Fruit fly (Drosophila melanogaster) whole organism, embryonic: ENCODE measurements around the gene CG42656.

Experiments
- Bgb ChIP-seq: fragments of 200-800 bp; sonication (Bioruptor generic); IDR thresholded peaks from 2 replicates; pipeline ENCODE4 v1.3.6; 2022; ENCODE audit warnings: missing biosample characterization, missing genetic modification characterization; ENCODE audit not compliant: partially characterized antibody
- CG11398 ChIP-seq: fragments of 200-800 bp; sonication (Bioruptor generic); optimal IDR thresholded peaks from 2 replicates; lab custom pipeline; 2016; ENCODE audit warnings: missing biosample characterization, missing genetic modification characterization
- CG12769 ChIP-seq: fragments of 200-800 bp; sonication (Bioruptor generic); optimal IDR thresholded peaks from 2 replicates; lab custom pipeline; 2019; ENCODE audit warnings: missing biosample characterization, mild to moderate bottlenecking, missing genetic modification characterization, moderate library complexity
- CG13424 ChIP-seq: fragments of 200-800 bp; sonication (Bioruptor generic); optimal IDR thresholded peaks from 2 replicates; lab custom pipeline; 2019; ENCODE audit warnings: missing biosample characterization, mild to moderate bottlenecking, missing genetic modification characterization, moderate library complexity
- CG13775 ChIP-seq: fragments of 200-800 bp; sonication (Bioruptor generic); optimal IDR thresholded peaks from 3 replicates; lab custom pipeline; 2017; ENCODE audit warnings: missing biosample characterization, mild to moderate bottlenecking, missing genetic modification characterization
- CG14667 ChIP-seq: fragments of 200-800 bp; sonication (Bioruptor generic); IDR thresholded peaks from 2 replicates; pipeline ENCODE4 v1.3.6; 2022; ENCODE audit warnings: missing biosample characterization, missing genetic modification characterization
- CG15011 ChIP-seq: fragments of 200-800 bp; sonication (Bioruptor generic); optimal IDR thresholded peaks from 3 replicates; lab custom pipeline; 2018; ENCODE audit warnings: missing biosample characterization, mild to moderate bottlenecking, missing genetic modification characterization
- CG15269 ChIP-seq: fragments of 200-800 bp; sonication (Bioruptor generic); optimal IDR thresholded peaks from 2 replicates; lab custom pipeline; 2018; ENCODE audit warnings: missing biosample characterization, mild to moderate bottlenecking, missing genetic modification characterization, moderate library complexity
- CG15514 ChIP-seq: fragments of 200-800 bp; sonication (Bioruptor generic); optimal IDR thresholded peaks from 3 replicates; lab custom pipeline; 2017; ENCODE audit warnings: missing biosample characterization, missing genetic modification characterization, mild to moderate bottlenecking, moderate library complexity, missing genetic modification reagents
- CG1603 ChIP-seq: fragments of 200-800 bp; sonication (Bioruptor generic); optimal IDR thresholded peaks from 2 replicates; lab custom pipeline; 2019; ENCODE audit warnings: missing biosample characterization, mild to moderate bottlenecking, missing genetic modification characterization, moderate library complexity
- CG16815 ChIP-seq: fragments of 200-800 bp; sonication (Bioruptor generic); optimal IDR thresholded peaks from 3 replicates; lab custom pipeline; 2017; ENCODE audit warnings: missing biosample characterization, mild to moderate bottlenecking, missing genetic modification characterization
- CG17186 ChIP-seq: fragments of 200-800 bp; sonication (Bioruptor generic); optimal IDR thresholded peaks from 3 replicates; lab custom pipeline; 2017; ENCODE audit warnings: missing biosample characterization, missing genetic modification reagents, missing genetic modification characterization
- CG17361 ChIP-seq: fragments of 200-800 bp; sonication (Bioruptor generic); IDR thresholded peaks from 3 replicates; pipeline ENCODE4 v1.3.6; 2022; ENCODE audit warnings: missing biosample characterization, missing genetic modification characterization
- CG2889 ChIP-seq: fragments of 200-800 bp; sonication (Bioruptor generic); IDR thresholded peaks from 3 replicates; pipeline ENCODE4 v1.3.6; 2022; ENCODE audit warnings: missing biosample characterization, missing genetic modification characterization
- CG3281 ChIP-seq: fragments of 200-800 bp; sonication (Bioruptor generic); optimal IDR thresholded peaks from 3 replicates; lab custom pipeline; 2017; ENCODE audit warnings: missing biosample characterization, mild to moderate bottlenecking, missing genetic modification characterization
- CG3407 ChIP-seq: fragments of 200-800 bp; sonication (Bioruptor generic); optimal IDR thresholded peaks from 2 replicates; lab custom pipeline; 2018; ENCODE audit warnings: missing biosample characterization, mild to moderate bottlenecking, missing genetic modification characterization
- CG6175 ChIP-seq: fragments of 200-800 bp; sonication (Bioruptor generic); IDR thresholded peaks from 3 replicates; pipeline ENCODE4 v1.3.6; 2022; ENCODE audit warnings: missing biosample characterization, missing genetic modification characterization
- CG6654 ChIP-seq: fragments of 200-800 bp; sonication (Bioruptor generic); optimal IDR thresholded peaks from 2 replicates; lab custom pipeline; 2017; ENCODE audit warnings: missing biosample characterization, mild to moderate bottlenecking, missing genetic modification characterization
- CG7928 ChIP-seq: fragments of 200-800 bp; sonication (Bioruptor generic); optimal IDR thresholded peaks from 2 replicates; lab custom pipeline; 2017; ENCODE audit warnings: missing biosample characterization, mild to moderate bottlenecking, missing genetic modification characterization
- CG8359 ChIP-seq: fragments of 200-800 bp; sonication (Bioruptor generic); optimal IDR thresholded peaks from 2 replicates; lab custom pipeline; 2017; ENCODE audit warnings: missing biosample characterization, mild to moderate bottlenecking, missing genetic modification characterization, borderline replicate concordance
- CG9727 ChIP-seq: fragments of 200-800 bp; sonication (Bioruptor generic); optimal IDR thresholded peaks from 3 replicates; lab custom pipeline; 2017; ENCODE audit warnings: missing biosample characterization, mild to moderate bottlenecking, missing genetic modification characterization
- CTCF ChIP-seq: fragments of 200-800 bp; sonication (Bioruptor generic); optimal IDR thresholded peaks from 2 replicates; lab custom pipeline; 2017; ENCODE audit warnings: missing biosample characterization, mild to moderate bottlenecking, missing genetic modification characterization, moderate library complexity
- Chrac-16 ChIP-seq: fragments of 200-800 bp; sonication (Bioruptor generic); optimal IDR thresholded peaks from 3 replicates; lab custom pipeline; 2016; ENCODE audit warnings: missing biosample characterization, missing genetic modification characterization
- Doc3 ChIP-seq: fragments of 200-800 bp; sonication (Bioruptor generic); IDR thresholded peaks from 3 replicates; pipeline ENCODE4 v1.3.6; 2022; ENCODE audit warnings: missing biosample characterization, missing genetic modification characterization; ENCODE audit not compliant: partially characterized antibody
- Fer2 ChIP-seq: fragments of 200-800 bp; sonication (Bioruptor generic); optimal IDR thresholded peaks from 2 replicates; lab custom pipeline; 2018; ENCODE audit warnings: missing biosample characterization, mild to moderate bottlenecking, missing genetic modification characterization, moderate library complexity
- Hand ChIP-seq: fragments of 200-800 bp; sonication (Bioruptor generic); optimal IDR thresholded peaks from 2 replicates; lab custom pipeline; 2017; ENCODE audit warnings: mild to moderate bottlenecking, missing biosample characterization, missing genetic modification reagents, missing genetic modification characterization
- NFAT ChIP-seq: fragments of 200-800 bp; sonication (Bioruptor generic); IDR thresholded peaks from 2 replicates; pipeline ENCODE4 v1.3.6; 2022; ENCODE audit warnings: missing biosample characterization, missing genetic modification characterization
- Nf-YC ChIP-seq: fragments of 200-800 bp; optimal IDR thresholded peaks from 3 replicates; lab custom pipeline; 2019; ENCODE audit warnings: missing biosample characterization, mild to moderate bottlenecking, missing genetic modification characterization, moderate library complexity
- ab ChIP-seq: fragments of 200-800 bp; sonication (Bioruptor generic); optimal IDR thresholded peaks from 2 replicates; lab custom pipeline; 2016; ENCODE audit warnings: missing biosample characterization, missing genetic modification characterization
- ara ChIP-seq: fragments of 200-800 bp; sonication (Bioruptor generic); IDR thresholded peaks from 2 replicates; pipeline ENCODE4 v1.3.6; 2022; ENCODE audit warnings: missing biosample characterization, missing genetic modification characterization
- dimm ChIP-seq: fragments of 200-800 bp; sonication (Bioruptor generic); IDR thresholded peaks from 2 replicates; pipeline ENCODE4 v1.3.6; 2022; ENCODE audit warnings: missing biosample characterization, missing genetic modification characterization
- disco-r ChIP-seq: fragments of 200-800 bp; sonication (Bioruptor generic); optimal IDR thresholded peaks from 2 replicates; lab custom pipeline; 2016; ENCODE audit warnings: missing biosample characterization, missing genetic modification characterization
- kni ChIP-seq: fragments of 200-800 bp; sonication (Bioruptor generic); optimal IDR thresholded peaks from 3 replicates; lab custom pipeline; 2017; ENCODE audit warnings: mild to moderate bottlenecking, missing biosample characterization, missing genetic modification reagents, missing genetic modification characterization
- knrl ChIP-seq: fragments of 200-800 bp; sonication (Bioruptor generic); IDR thresholded peaks from 3 replicates; pipeline ENCODE4 v1.3.6; 2022; ENCODE audit warnings: missing biosample characterization, missing genetic modification characterization; ENCODE audit not compliant: partially characterized antibody
- nom ChIP-seq: fragments of 200-800 bp; sonication (Bioruptor generic); optimal IDR thresholded peaks from 2 replicates; lab custom pipeline; 2017; ENCODE audit warnings: missing biosample characterization, missing genetic modification characterization, mild to moderate bottlenecking, moderate library complexity, missing genetic modification reagents
- pan ChIP-seq, 4 experiments: fragments of >200 bp in 3 of 4; fragments of 200-800 bp in 1 of 4; sonication (Bioruptor generic) in 1 of 4; optimal IDR thresholded peaks in 3 of 4; IDR thresholded peaks in 1 of 4; 2 replicates each; pipeline versions ENCODE4 v1.3.6 to Lab custom; 2017 to 2022; ENCODE audit warnings: missing biosample characterization in 2 of 4, missing genetic modification characterization in 2 of 4, mixed read lengths in 1 of 4
- phol ChIP-seq: fragments of 200-800 bp; sonication (Bioruptor generic); optimal IDR thresholded peaks from 3 replicates; lab custom pipeline; 2018; ENCODE audit warnings: missing biosample characterization, mild to moderate bottlenecking, missing genetic modification characterization, moderate library complexity
- prd ChIP-seq, 3 experiments: fragments of >200 bp in 2 of 3; fragments of 200-800 bp in 1 of 3; sonication (Bioruptor generic) in 1 of 3; optimal IDR thresholded peaks in 2 of 3; IDR thresholded peaks in 1 of 3; 2 replicates in 2 of 3; 3 replicates in 1 of 3; pipeline versions ENCODE4 v1.3.6 to Lab custom; 2017 to 2022; ENCODE audit warnings: missing biosample characterization in 1 of 3, missing genetic modification characterization in 1 of 3
- ro ChIP-seq: fragments of 200-800 bp; sonication (Bioruptor generic); IDR thresholded peaks from 2 replicates; pipeline ENCODE4 v1.3.6; 2022; ENCODE audit warnings: missing biosample characterization, missing genetic modification characterization
- sc ChIP-seq, 3 experiments: fragments of >200 bp in 2 of 3; fragments of 200-800 bp in 1 of 3; sonication (Bioruptor generic) in 1 of 3; optimal IDR thresholded peaks; 2 replicates in 2 of 3; 3 replicates in 1 of 3; lab custom pipeline; 2017; ENCODE audit warnings: mild to moderate bottlenecking in 1 of 3, missing biosample characterization in 1 of 3, missing genetic modification characterization in 1 of 3, missing genetic modification reagents in 1 of 3
- scrt ChIP-seq: fragments of 200-800 bp; sonication (Bioruptor generic); optimal IDR thresholded peaks from 2 replicates; lab custom pipeline; 2018; ENCODE audit warnings: missing biosample characterization, mild to moderate bottlenecking, missing genetic modification characterization, moderate library complexity
- sd ChIP-seq: fragments of 200-800 bp; sonication (Bioruptor generic); optimal IDR thresholded peaks from 3 replicates; lab custom pipeline; 2018; ENCODE audit warnings: missing biosample characterization, mild to moderate bottlenecking, missing genetic modification characterization, moderate library complexity
- sisA ChIP-seq: fragments of 200-800 bp; sonication (Bioruptor generic); IDR thresholded peaks from 2 replicates; pipeline ENCODE4 v1.3.6; 2022; ENCODE audit warnings: missing biosample characterization, missing genetic modification characterization
- stc ChIP-seq: fragments of 200-800 bp; sonication (Bioruptor generic); IDR thresholded peaks from 2 replicates; pipeline ENCODE4 v1.3.6; 2022; ENCODE audit warnings: missing biosample characterization, missing genetic modification characterization
- tin ChIP-seq: fragments of 200-800 bp; sonication (Bioruptor generic); optimal IDR thresholded peaks from 3 replicates; lab custom pipeline; 2016; ENCODE audit warnings: missing biosample characterization, missing genetic modification characterization
- trem ChIP-seq: fragments of 200-800 bp; optimal IDR thresholded peaks from 3 replicates; lab custom pipeline; 2019; ENCODE audit warnings: missing biosample characterization, mild to moderate bottlenecking, missing genetic modification characterization, moderate library complexity
- ttk ChIP-seq: fragments of 200-800 bp; sonication (Bioruptor generic); IDR thresholded peaks from 2 replicates; pipeline ENCODE4 v2.1.2; 2022; ENCODE audit warnings: missing biosample characterization, missing genetic modification characterization
- tx ChIP-seq: fragments of 200-800 bp; sonication (Bioruptor generic); optimal IDR thresholded peaks from 2 replicates; lab custom pipeline; 2016; ENCODE audit warnings: missing biosample characterization, missing genetic modification characterization
- yki ChIP-seq: fragments of >200 bp; optimal IDR thresholded peaks from 3 replicates; lab custom pipeline; 2018
- z ChIP-seq: fragments of 200-800 bp; sonication (Bioruptor generic); IDR thresholded peaks from 3 replicates; pipeline ENCODE4 v1.3.6; 2022; ENCODE audit warnings: missing biosample characterization, missing genetic modification characterization

CG42656 gene

dm6 chr3R:7500513-7500912, 7.4 kb upstream of the CG42656 start (continued):
- TF ChIP-seq sc (optimal IDR thresholded peaks at IDR 0.05; lab: Kevin White, UChicago): no peak
- no peak for TF ChIP-seq sc (GFP tag; optimal IDR thresholded peaks at IDR 0.05; lab: Kevin White, UChicago)
- no peak for TF ChIP-seq kni
- no peak for TF ChIP-seq Chrac-16 (GFP tag; lab: Kevin White, UChicago)
- no peak for TF ChIP-seq CG17361 (GFP tag; lab: Robert Waterston, UW)
- TF ChIP-seq prd (optimal IDR thresholded peaks at IDR 0.05; lab: Kevin White, UChicago): no peak
- TF ChIP-seq prd (GFP tag; IDR thresholded peaks at IDR 0.05; lab: Robert Waterston, UW): peak; percentile 31; the same call in 2 of the 3 replicates
- TF ChIP-seq CG15011: no peak
- no peak for TF ChIP-seq CG1603 (tag; lab: Kevin White, UChicago)
- TF ChIP-seq CG7928 (GFP tag; lab: Kevin White, UChicago): no peak
- no peak for TF ChIP-seq CG11398 (GFP tag; lab: Kevin White, UChicago)
- no peak for TF ChIP-seq CG17186 (GFP tag; lab: Kevin White, UChicago)
- TF ChIP-seq CTCF (GFP tag; lab: Kevin White, UChicago): no peak
- no peak for TF ChIP-seq knrl
- TF ChIP-seq scrt (GFP tag; lab: Kevin White, UChicago): no peak
- TF ChIP-seq Bgb (GFP tag; lab: Robert Waterston, UW): no peak
- TF ChIP-seq CG13775 (GFP tag; lab: Kevin White, UChicago): no peak
- peak; percentile 53 for TF ChIP-seq CG12769 (tag; lab: Kevin White, UChicago)
- TF ChIP-seq CG6175: no peak
- peak; percentile 14 for TF ChIP-seq CG13424
- TF ChIP-seq sisA (GFP tag; lab: Robert Waterston, UW): no peak
- TF ChIP-seq stc (GFP tag; lab: Robert Waterston, UW): no peak
- TF ChIP-seq CG15269 (tag; lab: Kevin White, UChicago): peak; percentile 27
- TF ChIP-seq dimm (GFP tag; lab: Robert Waterston, UW): no peak
- TF ChIP-seq disco-r (GFP tag; lab: Kevin White, UChicago): no peak
- no peak for TF ChIP-seq ro (GFP tag; lab: Robert Waterston, UW)
- TF ChIP-seq CG16815 (GFP tag; lab: Kevin White, UChicago): no peak
- TF ChIP-seq ara: no peak
- no peak for TF ChIP-seq trem
- TF ChIP-seq ab (GFP tag; lab: Kevin White, UChicago): no peak
- TF ChIP-seq pan (optimal IDR thresholded peaks at IDR 0.05; lab: Kevin White, UChicago): no peak
- peak in 1 of 2 experiments; percentile 32 for TF ChIP-seq pan (GFP tag; optimal IDR thresholded peaks at IDR 0.05 in 1 of 2, IDR thresholded peaks at IDR 0.05 in 1 of 2)
- TF ChIP-seq CG2889 (GFP tag; lab: Robert Waterston, UW): 0 out of 3 replicates have a peak, but pooled peaks have one; percentile 44
- no peak for TF ChIP-seq NFAT (GFP tag; lab: Robert Waterston, UW)
- TF ChIP-seq tin (GFP tag; lab: Kevin White, UChicago): no peak
- no peak for TF ChIP-seq CG6654 (GFP tag; lab: Kevin White, UChicago)
- TF ChIP-seq Fer2 (tag; lab: Kevin White, UChicago): no peak
- TF ChIP-seq nom (GFP tag; lab: Kevin White, UChicago): no peak
- peak; percentile 30 for TF ChIP-seq CG3281 (GFP tag; lab: Kevin White, UChicago)
- TF ChIP-seq z (GFP tag; lab: Robert Waterston, UW): no peak
- TF ChIP-seq tx (GFP tag; lab: Kevin White, UChicago): peak; percentile 15
- TF ChIP-seq phol (tag; lab: Kevin White, UChicago): no peak
- no peak for TF ChIP-seq CG8359 (GFP tag; lab: Kevin White, UChicago)
- no peak for TF ChIP-seq Hand (GFP tag; lab: Kevin White, UChicago)
- TF ChIP-seq Nf-YC (tag; lab: Kevin White, UChicago): no peak
- no peak for TF ChIP-seq CG3407 (GFP tag; lab: Kevin White, UChicago)
- no peak for TF ChIP-seq yki (lab: Kevin White, UChicago)
- TF ChIP-seq CG15514 (GFP tag; lab: Kevin White, UChicago): peak; percentile 16
- TF ChIP-seq CG9727 (GFP tag; lab: Kevin White, UChicago): peak; percentile 10
- TF ChIP-seq ttk (GFP tag; lab: Robert Waterston, UW): no peak
- TF ChIP-seq sd (tag; lab: Kevin White, UChicago): peak; percentile 82
- TF ChIP-seq Doc3: no peak
- TF ChIP-seq CG14667 (GFP tag; lab: Robert Waterston, UW): no peak
